Fruit fly (Drosophila melanogaster) whole organism: ENCODE data around the gene alt.

Experiments used
- Dll ChIP-seq: fragments of >200 bp; optimal IDR thresholded peaks from 2 replicates; lab custom pipeline; 2017
- pan ChIP-seq: fragments of >200 bp; optimal IDR thresholded peaks from 2 replicates; lab custom pipeline; 2017
- psq ChIP-seq: fragments of >200 bp; optimal IDR thresholded peaks from 2 replicates; lab custom pipeline; 2017

- peak; percentile 7 for TF ChIP-seq pan
- TF ChIP-seq psq (lab: Kevin White, UChicago): no peak
- no peak for TF ChIP-seq Dll
Measured at dm6 chr3R:17714370-17714769, 32.1 kb upstream of the alt start.
